Worm (Caenorhabditis elegans): ENCODE measurements around the gene B0244.15.

The B0244.15 gene

DNA sequence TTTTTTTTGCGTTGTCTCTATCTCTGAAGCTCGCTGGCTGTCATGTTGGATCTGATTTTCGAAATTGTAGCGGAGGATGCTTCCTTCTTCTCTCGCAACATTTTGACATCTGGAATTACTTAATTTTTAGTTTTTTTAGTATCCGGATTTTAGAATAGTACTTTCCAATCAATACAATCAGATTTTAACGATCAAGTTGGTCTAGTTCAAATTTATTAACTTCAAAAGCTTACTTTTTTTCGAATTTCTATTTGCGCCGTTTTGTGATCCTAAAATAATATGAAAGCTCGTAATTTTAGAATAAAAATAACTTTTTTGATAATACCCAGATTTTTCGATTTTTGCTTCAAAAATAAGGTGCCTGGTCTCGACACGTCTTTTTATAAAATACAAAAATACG is 33.1 kb upstream of the B0244.15 start, which contains the start of gene B0336.12:
Gene B0336.12 (minus strand): TSS at position 101 of the 400 bp plus-strand sequence.
- TF ChIP-seq ceh-39 (tag; optimal IDR thresholded peaks at IDR 0.05), result no peak
- TF ChIP-seq flh-1 (GFP tag; optimal IDR thresholded peaks at IDR 0.05), result no peak
- no peak for TF ChIP-seq bed-3 (GFP tag; optimal IDR thresholded peaks at IDR 0.05)
- no peak for TF ChIP-seq hlh-1 (tag; optimal IDR thresholded peaks at IDR 0.05)
- TF ChIP-seq ceh-43 (GFP tag; optimal IDR thresholded peaks at IDR 0.05), result no peak

DNA sequence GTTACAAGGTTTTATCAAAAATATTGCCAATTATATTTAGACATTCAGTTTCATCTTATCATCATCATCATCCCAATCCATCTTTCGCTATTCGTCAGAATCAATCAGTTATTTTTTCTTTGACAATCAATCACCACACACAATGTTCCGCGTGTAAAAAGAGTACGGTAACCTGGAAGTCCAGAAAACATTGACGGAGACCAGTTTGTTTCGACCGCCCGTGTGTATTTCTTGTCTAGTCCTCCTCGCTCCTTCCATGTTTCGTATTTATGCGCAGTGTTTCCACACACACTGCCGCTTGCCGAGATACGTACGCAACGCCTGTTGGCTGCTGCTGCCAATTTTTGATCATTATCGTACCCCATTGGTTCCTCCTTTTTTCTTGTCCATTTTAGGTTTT is 32.5 kb upstream of the B0244.15 start:
- TF ChIP-seq sptf-1 (tag; optimal IDR thresholded peaks at IDR 0.05) (peak; percentile 25), nhr-28 (tag; optimal IDR thresholded peaks at IDR 0.05) (no peak), mep-1 (tag; optimal IDR thresholded peaks at IDR 0.05) (peak; percentile 28), ham-2 (GFP tag; optimal IDR thresholded peaks at IDR 0.05) (peak; percentile 28), ceh-39 (tag; optimal IDR thresholded peaks at IDR 0.05) (no peak), nhr-2 (tag; optimal IDR thresholded peaks at IDR 0.05) (no peak), sem-2 (GFP tag; optimal IDR thresholded peaks at IDR 0.05) (no peak)

DNA sequence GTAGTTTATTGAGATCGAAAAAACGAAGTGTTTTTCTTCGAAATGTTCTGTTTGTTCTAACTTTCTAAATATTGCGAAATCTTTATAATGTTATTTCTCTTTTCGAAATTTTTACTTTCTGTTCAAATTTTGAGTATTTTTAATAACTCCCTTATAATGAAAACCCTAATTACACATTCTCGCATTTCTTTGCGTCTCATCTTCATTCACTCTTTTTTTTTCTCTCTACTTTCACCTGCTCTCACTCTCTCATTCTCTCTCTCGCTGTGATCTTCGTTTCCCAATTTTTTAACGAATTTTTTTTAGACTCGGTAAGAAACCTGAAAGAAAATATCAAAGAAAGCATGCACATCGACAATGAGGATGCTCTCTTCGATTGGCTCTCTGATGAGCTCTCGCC is 31.9 kb upstream of the B0244.15 start, which contains the start of gene rbm-26:
Gene rbm-26 (plus strand): TSS at position 301 of the 400 bp plus-strand sequence.
- no peak for TF ChIP-seq hlh-1 (tag; optimal IDR thresholded peaks at IDR 0.05)
- no peak for TF ChIP-seq nhr-237 (tag; optimal IDR thresholded peaks at IDR 0.05)
- no peak for TF ChIP-seq tbx-8 (GFP tag; optimal IDR thresholded peaks at IDR 0.05)
- no peak for TF ChIP-seq sem-2 (GFP tag; optimal IDR thresholded peaks at IDR 0.05)
- TF ChIP-seq blmp-1 (tag; optimal IDR thresholded peaks at IDR 0.05), result no peak
- no peak for TF ChIP-seq ceh-43 (GFP tag; optimal IDR thresholded peaks at IDR 0.05)
- no peak for TF ChIP-seq unc-62 (GFP tag; optimal IDR thresholded peaks at IDR 0.05)
- no peak for TF ChIP-seq mls-2 (tag; optimal IDR thresholded peaks at IDR 0.05)
- no peak for TF ChIP-seq lin-32 (GFP tag; optimal IDR thresholded peaks at IDR 0.05)
- TF ChIP-seq nhr-28 (tag; optimal IDR thresholded peaks at IDR 0.05), result no peak
- TF ChIP-seq mab-5 (tag; optimal IDR thresholded peaks at IDR 0.05), result no peak
- no peak for TF ChIP-seq nhr-76 (tag; optimal IDR thresholded peaks at IDR 0.05)

- no peak for TF ChIP-seq ceh-83 (GFP tag; optimal IDR thresholded peaks at IDR 0.05)
- no peak for TF ChIP-seq ceh-43 (GFP tag; optimal IDR thresholded peaks at IDR 0.05)
- TF ChIP-seq zip-8 (tag; optimal IDR thresholded peaks at IDR 0.05), result no peak
- TF ChIP-seq nhr-28 (tag; optimal IDR thresholded peaks at IDR 0.05), result no peak
- TF ChIP-seq unc-62 (GFP tag; optimal IDR thresholded peaks at IDR 0.05), result no peak
- no peak for TF ChIP-seq lin-13 (tag; optimal IDR thresholded peaks at IDR 0.05)
- TF ChIP-seq ces-1 (GFP tag; optimal IDR thresholded peaks at IDR 0.05), result no peak
- TF ChIP-seq drap-1 (GFP tag; optimal IDR thresholded peaks at IDR 0.05), result no peak
- TF ChIP-seq nhr-76 (tag; optimal IDR thresholded peaks at IDR 0.05), result no peak
- no peak for TF ChIP-seq unc-120 (tag; optimal IDR thresholded peaks at IDR 0.05; ENCODE audit: poor library complexity, severe bottlenecking)
- no peak for TF ChIP-seq nhr-2 (tag; optimal IDR thresholded peaks at IDR 0.05)
- TF ChIP-seq snpc-4 (tag; optimal IDR thresholded peaks at IDR 0.05), result no peak
Observed at ce11 chrIII:5711881-5712643, 31.1 kb upstream of the B0244.15 start.

ce11 chrIII:5714230-5714983 is 28.8 kb upstream of the B0244.15 start, which contains the start of gene arf-1:
Gene arf-1 (plus strand): TSS chrIII:5714886.
- no peak for TF ChIP-seq flh-1 (GFP tag; optimal IDR thresholded peaks at IDR 0.05)
- TF ChIP-seq nhr-2 (tag; optimal IDR thresholded peaks at IDR 0.05), result no peak
- no peak for TF ChIP-seq ceh-43 (GFP tag; optimal IDR thresholded peaks at IDR 0.05)
- no peak for TF ChIP-seq hlh-1 (tag; optimal IDR thresholded peaks at IDR 0.05)
- TF ChIP-seq ces-1 (GFP tag; optimal IDR thresholded peaks at IDR 0.05), result no peak
- no peak for TF ChIP-seq mep-1 (tag; optimal IDR thresholded peaks at IDR 0.05)
- TF ChIP-seq blmp-1 (tag; optimal IDR thresholded peaks at IDR 0.05), result no peak
- TF ChIP-seq elt-1 (tag; optimal IDR thresholded peaks at IDR 0.05; ENCODE audit: borderline replicate concordance, insufficient read depth), result no peak
- TF ChIP-seq ham-2 (GFP tag; optimal IDR thresholded peaks at IDR 0.05), result no peak
- TF ChIP-seq drap-1 (GFP tag; optimal IDR thresholded peaks at IDR 0.05), result no peak
- TF ChIP-seq ztf-11 (tag; optimal IDR thresholded peaks at IDR 0.05), result no peak
- no peak for TF ChIP-seq sem-2 (GFP tag; optimal IDR thresholded peaks at IDR 0.05)
- no peak for TF ChIP-seq cnd-1 (tag; optimal IDR thresholded peaks at IDR 0.05)
- no peak for TF ChIP-seq snpc-4 (tag; optimal IDR thresholded peaks at IDR 0.05)
- no peak for TF ChIP-seq unc-62 (GFP tag; optimal IDR thresholded peaks at IDR 0.05)
- no peak for TF ChIP-seq nhr-76 (tag; optimal IDR thresholded peaks at IDR 0.05)
